Worm (Caenorhabditis elegans): Measurements from ENCODE around the gene srsx-10.

- TF ChIP-seq nhr-11 (tag; optimal IDR thresholded peaks at IDR 0.05) (no peak), unc-62 (GFP tag; optimal IDR thresholded peaks at IDR 0.05) (no peak), zag-1 (tag; optimal IDR thresholded peaks at IDR 0.05) (no peak), nhr-77 (tag; optimal IDR thresholded peaks at IDR 0.05) (no peak), ztf-11 (tag; optimal IDR thresholded peaks at IDR 0.05) (no peak)
Measured at ce11 chrV:5016728-5017127, 42.2 kb upstream of the srsx-10 start.
